Worm (Caenorhabditis elegans) whole organism, young adult: ENCODE data around the gene thoc-7.

Experiments used
- C06A6.2 ChIP-seq: fragments of 200-800 bp; sonication (Bioruptor generic); conservative IDR thresholded peaks from 2 replicates; pipeline ENCODE4 v1.3.6; 2022; ENCODE audit warnings: missing genetic modification characterization, missing compliant biosample characterization
- F23B12.7 ChIP-seq: sonication (generic microtip); optimal IDR thresholded peaks from 2 replicates; lab custom pipeline; 2017; ENCODE audit warnings: missing genetic modification characterization, mild to moderate bottlenecking, missing compliant biosample characterization, antibody characterized with exemption, moderate library complexity; ENCODE audit not compliant: insufficient read depth
- F49E8.2 ChIP-seq: sonication (generic microtip); optimal IDR thresholded peaks from 3 replicates; lab custom pipeline; 2017; ENCODE audit warnings: missing genetic modification characterization, mild to moderate bottlenecking, missing compliant biosample characterization, antibody characterized with exemption, moderate library complexity; ENCODE audit not compliant: insufficient read depth
- F57A8.1 ChIP-seq: fragments of 200-800 bp; sonication (Bioruptor generic); optimal IDR thresholded peaks from 2 replicates; lab custom pipeline; 2018; ENCODE audit warnings: mild to moderate bottlenecking, missing genetic modification characterization, moderate library complexity, missing compliant biosample characterization
- K11D2.4 ChIP-seq: fragments of 200-800 bp; sonication (Bioruptor generic); IDR thresholded peaks from 2 replicates; pipeline ENCODE4 v1.3.6; 2022; ENCODE audit warnings: missing genetic modification reagents, missing genetic modification characterization, missing compliant biosample characterization
- K12H6.12 ChIP-seq: fragments of 200-800 bp; sonication (Bioruptor generic); optimal IDR thresholded peaks from 2 replicates; lab custom pipeline; 2018; ENCODE audit warnings: mild to moderate bottlenecking, missing genetic modification characterization, missing compliant biosample characterization
- Y53F4B.3 ChIP-seq: fragments of 200-800 bp; sonication (Bioruptor generic); IDR thresholded peaks from 2 replicates; pipeline ENCODE4 v1.3.6; 2022; ENCODE audit warnings: missing genetic modification reagents, missing genetic modification characterization, missing compliant biosample characterization
- Y53G8AR.9 ChIP-seq: fragments of 200-800 bp; sonication (Bioruptor generic); conservative IDR thresholded peaks from 2 replicates; pipeline ENCODE4 v1.3.6; 2022; ENCODE audit warnings: missing genetic modification reagents, missing genetic modification characterization, missing compliant biosample characterization
- ama-1 ChIP-seq, 3 experiments: fragments of 150-350 bp in 1 of 3; sonication (generic microtip) in 2 of 3; optimal IDR thresholded peaks; 2 replicates each; lab custom pipeline; 2014 to 2018; ENCODE audit warnings: missing biosample characterization in 2 of 3, missing genetic modification characterization in 2 of 3, missing genetic modification reagents in 2 of 3
- atf-7 ChIP-seq: sonication (generic microtip); optimal IDR thresholded peaks from 2 replicates; lab custom pipeline; 2017; ENCODE audit warnings: mild to moderate bottlenecking, missing genetic modification characterization, missing compliant biosample characterization
- attf-5 ChIP-seq: fragments of 200-800 bp; sonication (Bioruptor generic); optimal IDR thresholded peaks from 2 replicates; lab custom pipeline; 2018; ENCODE audit warnings: mild to moderate bottlenecking, missing genetic modification characterization, missing compliant biosample characterization
- attf-6 ChIP-seq: fragments of 200-800 bp; sonication (Bioruptor generic); IDR thresholded peaks from 2 replicates; pipeline ENCODE4 v1.3.6; 2022; ENCODE audit warnings: missing genetic modification reagents, missing genetic modification characterization, missing compliant biosample characterization
- bed-1 ChIP-seq: fragments of 200-800 bp; sonication (Bioruptor generic); IDR thresholded peaks from 2 replicates; pipeline ENCODE4 v1.3.6; 2022; ENCODE audit warnings: missing genetic modification reagents, missing genetic modification characterization, missing compliant biosample characterization
- ceh-27 ChIP-seq: fragments of 200-800 bp; sonication (Bioruptor generic); optimal IDR thresholded peaks from 2 replicates; lab custom pipeline; 2018; ENCODE audit warnings: mild to moderate bottlenecking, missing genetic modification characterization, moderate library complexity, missing compliant biosample characterization
- chd-7 ChIP-seq: sonication (generic microtip); optimal IDR thresholded peaks from 2 replicates; lab custom pipeline; 2016; ENCODE audit warnings: mild to moderate bottlenecking, missing genetic modification characterization, moderate library complexity, missing compliant biosample characterization
- dpff-1 ChIP-seq: sonication (generic microtip); optimal IDR thresholded peaks from 2 replicates; lab custom pipeline; 2017; ENCODE audit warnings: mild to moderate bottlenecking, missing genetic modification characterization, missing compliant biosample characterization
- efl-1 ChIP-seq: fragments of 150-350 bp; optimal IDR thresholded peaks from 2 replicates; lab custom pipeline; 2014; ENCODE audit warnings: missing biosample characterization, missing genetic modification reagents, missing genetic modification characterization
- egl-18 ChIP-seq: fragments of 200-800 bp; sonication (Bioruptor generic); IDR thresholded peaks from 2 replicates; pipeline ENCODE4 v1.3.6; 2022; ENCODE audit warnings: missing genetic modification reagents, missing genetic modification characterization, missing compliant biosample characterization
- gei-17 ChIP-seq: fragments of 200-800 bp; sonication (Bioruptor generic); optimal IDR thresholded peaks from 2 replicates; lab custom pipeline; 2018; ENCODE audit warnings: mild to moderate bottlenecking, missing genetic modification characterization, missing compliant biosample characterization
- him-1 ChIP-seq: sonication (generic microtip); optimal IDR thresholded peaks from 2 replicates; lab custom pipeline; 2016; ENCODE audit warnings: missing genotype, missing genetic modification reagents, missing genetic modification characterization, missing compliant biosample characterization
- hlh-12 ChIP-seq: sonication (generic microtip); optimal IDR thresholded peaks from 2 replicates; lab custom pipeline; 2016; ENCODE audit warnings: missing genetic modification characterization, missing compliant biosample characterization
- hmg-1.2 ChIP-seq: fragments of 200-800 bp; sonication (Bioruptor generic); IDR thresholded peaks from 2 replicates; pipeline ENCODE4 v1.3.6; 2022; ENCODE audit warnings: missing genetic modification reagents, missing genetic modification characterization, missing compliant biosample characterization
- hmg-20 ChIP-seq: fragments of 200-800 bp; sonication (Bioruptor generic); IDR thresholded peaks from 2 replicates; pipeline ENCODE4 v1.3.6; 2022; ENCODE audit warnings: missing genetic modification reagents, missing genetic modification characterization, missing compliant biosample characterization
- lag-1 ChIP-seq: fragments of 200-800 bp; sonication (Bioruptor generic); IDR thresholded peaks from 2 replicates; pipeline ENCODE4 v1.3.6; 2022; ENCODE audit warnings: missing genetic modification reagents, missing genetic modification characterization, missing compliant biosample characterization
- let-607 ChIP-seq, 2 experiments: fragments of 200-800 bp in 1 of 2; sonication (Bioruptor generic) in 1 of 2; sonication (generic microtip) in 1 of 2; optimal IDR thresholded peaks; 2 replicates each; lab custom pipeline; 2016 to 2018; ENCODE audit warnings: mild to moderate bottlenecking in 2 of 2, missing compliant biosample characterization in 2 of 2, missing genetic modification characterization in 2 of 2, moderate library complexity in 2 of 2, missing genotype in 1 of 2
- lin-35 ChIP-seq, 3 experiments: fragments of 150-350 bp in 2 of 3; sonication (generic microtip) in 1 of 3; optimal IDR thresholded peaks; 2 replicates each; lab custom pipeline; 2014 to 2018; ENCODE audit warnings: missing biosample characterization in 3 of 3, missing genetic modification characterization in 3 of 3, missing genetic modification reagents in 3 of 3
- lin-40 ChIP-seq: sonication (generic microtip); optimal IDR thresholded peaks from 2 replicates; lab custom pipeline; 2016; ENCODE audit warnings: missing genetic modification characterization, mild to moderate bottlenecking, missing compliant biosample characterization, missing genotype, missing genetic modification reagents
- lsl-1 ChIP-seq: fragments of 200-800 bp; sonication (Bioruptor generic); optimal IDR thresholded peaks from 2 replicates; lab custom pipeline; 2018; ENCODE audit warnings: mild to moderate bottlenecking, missing genetic modification characterization, moderate library complexity, missing compliant biosample characterization
- lsy-27 ChIP-seq: sonication (generic microtip); optimal IDR thresholded peaks from 2 replicates; lab custom pipeline; 2017; ENCODE audit warnings: missing genetic modification characterization, mild to moderate bottlenecking, missing compliant biosample characterization, antibody characterized with exemption, missing genotype, borderline replicate concordance; ENCODE audit not compliant: insufficient read depth
- mcd-1 ChIP-seq: fragments of 200-800 bp; sonication (Bioruptor generic); IDR thresholded peaks from 2 replicates; pipeline ENCODE4 v1.3.6; 2022; ENCODE audit warnings: missing genetic modification reagents, missing genetic modification characterization, missing compliant biosample characterization
- mel-28 ChIP-seq: sonication (generic microtip); optimal IDR thresholded peaks from 2 replicates; lab custom pipeline; 2016; ENCODE audit warnings: borderline replicate concordance, mild to moderate bottlenecking, missing genetic modification characterization, missing compliant biosample characterization
- mes-4 ChIP-seq: sonication (generic microtip); optimal IDR thresholded peaks from 2 replicates; lab custom pipeline; 2016; ENCODE audit warnings: missing genotype, missing genetic modification characterization, missing compliant biosample characterization
- mxl-1 ChIP-seq: sonication (generic microtip); optimal IDR thresholded peaks from 2 replicates; lab custom pipeline; 2016; ENCODE audit warnings: missing genetic modification characterization, missing compliant biosample characterization
- nfyb-1 ChIP-seq: fragments of 200-800 bp; sonication (Bioruptor generic); IDR thresholded peaks from 2 replicates; pipeline ENCODE4 v1.3.6; 2022; ENCODE audit warnings: missing genetic modification reagents, missing genetic modification characterization, missing compliant biosample characterization
- nhr-179 ChIP-seq: sonication (generic microtip); optimal IDR thresholded peaks from 2 replicates; lab custom pipeline; 2016; ENCODE audit warnings: mild to moderate bottlenecking, missing genetic modification characterization, missing compliant biosample characterization
- nhr-80 ChIP-seq: sonication (generic microtip); optimal IDR thresholded peaks from 2 replicates; lab custom pipeline; 2016; ENCODE audit warnings: missing genetic modification characterization, missing compliant biosample characterization
- sdz-38 ChIP-seq: sonication (generic microtip); optimal IDR thresholded peaks from 2 replicates; lab custom pipeline; 2016; ENCODE audit warnings: missing genotype, missing genetic modification characterization, missing compliant biosample characterization
- snpc-1.3 ChIP-seq: sonication (generic microtip); optimal IDR thresholded peaks from 2 replicates; lab custom pipeline; 2017; ENCODE audit warnings: missing genetic modification characterization, mild to moderate bottlenecking, missing compliant biosample characterization, antibody characterized with exemption, moderate library complexity, missing genotype, missing genetic modification reagents; ENCODE audit not compliant: insufficient read depth
- snpc-4 ChIP-seq, 5 experiments: fragments of 150-350 bp in 1 of 5; sonication (generic microtip) in 4 of 5; optimal IDR thresholded peaks; 2 replicates each; lab custom pipeline; 2014 to 2018; ENCODE audit warnings: missing genetic modification characterization in 5 of 5, missing biosample characterization in 3 of 5, antibody characterized with exemption in 2 of 5, mild to moderate bottlenecking in 2 of 5, missing compliant biosample characterization in 2 of 5, missing genotype in 2 of 5, moderate library complexity in 2 of 5, missing genetic modification reagents in 1 of 5
- sptf-2 ChIP-seq: fragments of 200-800 bp; sonication (Bioruptor generic); optimal IDR thresholded peaks from 2 replicates; lab custom pipeline; 2018; ENCODE audit warnings: mild to moderate bottlenecking, missing genetic modification characterization, missing compliant biosample characterization
- tlf-1 ChIP-seq: fragments of 200-800 bp; sonication (Bioruptor generic); optimal IDR thresholded peaks from 2 replicates; lab custom pipeline; 2018; ENCODE audit warnings: mild to moderate bottlenecking, missing genetic modification characterization, missing compliant biosample characterization
- unc-130 ChIP-seq: sonication (generic microtip); optimal IDR thresholded peaks from 2 replicates; lab custom pipeline; 2016; ENCODE audit warnings: missing genetic modification reagents, missing genetic modification characterization, missing compliant biosample characterization
- ztf-22 ChIP-seq: fragments of 200-800 bp; sonication (Bioruptor generic); optimal IDR thresholded peaks from 2 replicates; lab custom pipeline; 2018; ENCODE audit warnings: mild to moderate bottlenecking, missing genetic modification characterization, moderate library complexity, missing compliant biosample characterization
- ztf-25 ChIP-seq: fragments of 200-800 bp; sonication (Bioruptor generic); IDR thresholded peaks from 2 replicates; pipeline ENCODE4 v1.3.6; 2022; ENCODE audit warnings: missing genetic modification reagents, missing genetic modification characterization, missing compliant biosample characterization
- ztf-28 ChIP-seq: fragments of 200-800 bp; sonication (Bioruptor generic); IDR thresholded peaks from 2 replicates; pipeline ENCODE4 v1.3.6; 2022; ENCODE audit warnings: missing genetic modification reagents, missing genetic modification characterization, missing compliant biosample characterization
- ztf-3 ChIP-seq: fragments of 200-800 bp; sonication (Bioruptor generic); optimal IDR thresholded peaks from 2 replicates; lab custom pipeline; 2018; ENCODE audit warnings: mild to moderate bottlenecking, missing genetic modification characterization, missing compliant biosample characterization

The thoc-7 gene

DNA sequence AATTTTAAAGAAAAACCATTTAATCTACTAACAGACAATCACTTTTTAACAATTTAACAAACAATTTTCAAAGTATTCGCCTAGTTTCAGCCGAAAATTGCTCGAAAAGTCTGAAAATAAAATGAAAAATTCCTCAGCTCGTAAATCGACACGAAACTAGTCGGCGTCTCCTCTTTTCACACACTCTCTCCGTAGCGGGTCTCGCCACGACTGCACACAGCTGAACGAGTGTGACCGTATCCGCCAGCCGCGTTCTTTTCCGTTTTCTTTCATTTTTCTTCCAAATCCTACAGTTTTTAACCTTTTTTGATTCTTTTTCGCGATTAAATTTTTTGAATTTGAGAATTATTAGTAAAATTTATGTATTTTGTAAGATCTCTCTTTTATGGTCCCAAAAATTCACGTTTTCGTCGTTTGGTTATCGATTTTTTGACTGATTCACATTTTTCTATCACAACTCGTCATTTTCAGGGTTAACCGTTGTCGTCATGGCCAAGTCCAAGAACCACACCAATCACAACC, 719 bp upstream of the thoc-7 start, which contains the start of gene rpl-29 (continued):
- TF ChIP-seq ztf-28 (GFP tag; lab: Robert Waterston, UW) (no peak), mel-28 (tag; lab: Kevin White, UChicago) (no peak), tlf-1 (GFP tag; lab: Kevin White, UChicago) (peak; percentile 74), snpc-1.3 (tag; lab: Kevin White, UChicago) (peak; percentile 97), hmg-1.2 (GFP tag; lab: Robert Waterston, UW) (peak; percentile 98), hmg-20 (GFP tag; lab: Robert Waterston, UW) (peak; percentile 70; the same call in 1 of the 2 replicates), nfyb-1 (peak; percentile 89), efl-1 (GFP tag; lab: Kevin White, UChicago) (peak; percentile 63), C06A6.2 (GFP tag; lab: Robert Waterston, UW) (no peak), ztf-25 (GFP tag; lab: Robert Waterston, UW) (no peak), ztf-22 (GFP tag; lab: Kevin White, UChicago) (no peak), lsl-1 (GFP tag; lab: Kevin White, UChicago) (peak; percentile 98), K12H6.12 (tag; lab: Kevin White, UChicago) (no peak), Y53F4B.3 (no peak), attf-5 (GFP tag; lab: Kevin White, UChicago) (peak; percentile 49), let-607 (tag; optimal IDR thresholded peaks at IDR 0.05; lab: Kevin White, UChicago) (peak; percentile 26 to 40), K11D2.4 (GFP tag; lab: Robert Waterston, UW) (peak; percentile 38; the same call in 1 of the 2 replicates), hlh-12 (tag; lab: Kevin White, UChicago) (no peak), mxl-1 (tag; lab: Kevin White, UChicago) (no peak), Y53G8AR.9 (GFP tag; lab: Robert Waterston, UW) (peak; percentile 85), lag-1 (GFP tag; lab: Robert Waterston, UW) (no peak), gei-17 (peak; percentile 19), ama-1 (optimal IDR thresholded peaks at IDR 0.05; lab: Kevin White, UChicago) (peak; percentile 7), ama-1 (GFP tag; optimal IDR thresholded peaks at IDR 0.05; lab: Kevin White, UChicago) (no peak), sdz-38 (tag; lab: Kevin White, UChicago) (no peak), F57A8.1 (GFP tag; lab: Kevin White, UChicago) (no peak), mcd-1 (peak; percentile 84), unc-130 (GFP tag; lab: Kevin White, UChicago) (no peak), atf-7 (no peak), ztf-3 (GFP tag; lab: Kevin White, UChicago) (no peak), bed-1 (GFP tag; lab: Robert Waterston, UW) (no peak), snpc-4 (GFP tag; optimal IDR thresholded peaks at IDR 0.05; lab: Kevin White, UChicago) (peak; percentile 93), snpc-4 (tag; optimal IDR thresholded peaks at IDR 0.05; lab: Kevin White, UChicago) (peak; percentile 69 to 96 (median 94)), nhr-80 (tag; lab: Kevin White, UChicago) (no peak), him-1 (peak; percentile 17), lin-35 (GFP tag; optimal IDR thresholded peaks at IDR 0.05; lab: Kevin White, UChicago) (peak in 2 of 3 experiments; percentile 37 to 69), lsy-27 (tag; lab: Kevin White, UChicago) (no peak), ceh-27 (GFP tag; lab: Kevin White, UChicago) (peak; percentile 62), dpff-1 (tag; lab: Kevin White, UChicago) (no peak), lin-40 (tag; lab: Kevin White, UChicago) (peak; percentile 64), F23B12.7 (tag; lab: Kevin White, UChicago) (peak; percentile 77), nhr-179 (tag; lab: Kevin White, UChicago) (no peak), attf-6 (GFP tag; lab: Robert Waterston, UW) (peak; percentile 97), egl-18 (GFP tag; lab: Robert Waterston, UW) (no peak), mes-4 (tag; lab: Kevin White, UChicago) (no peak), chd-7 (tag; lab: Kevin White, UChicago) (no peak), sptf-2 (GFP tag; lab: Kevin White, UChicago) (no peak), F49E8.2 (tag; lab: Kevin White, UChicago) (peak; percentile 80)
